Worm (Caenorhabditis elegans) whole organism, mixed stage, embryonic: ENCODE results near the gene C50B8.6.

Experiments used
- M03D4.4 ChIP-seq: sonication (generic microtip); optimal IDR thresholded peaks from 2 replicates; lab custom pipeline; 2017; ENCODE audit warnings: mild to moderate bottlenecking, missing genetic modification characterization, missing compliant biosample characterization
- bed-3 ChIP-seq: fragments of 200-800 bp; sonication (Bioruptor generic); optimal IDR thresholded peaks from 3 replicates; lab custom pipeline; 2018; ENCODE audit warnings: mild to moderate bottlenecking, missing genetic modification characterization, moderate library complexity, missing compliant biosample characterization
- ceh-43 ChIP-seq: fragments of 200-800 bp; sonication (Bioruptor generic); optimal IDR thresholded peaks from 2 replicates; lab custom pipeline; 2018; ENCODE audit warnings: mild to moderate bottlenecking, missing genetic modification characterization, moderate library complexity, missing compliant biosample characterization
- ceh-83 ChIP-seq: fragments of 200-800 bp; sonication (Bioruptor generic); optimal IDR thresholded peaks from 2 replicates; lab custom pipeline; 2018; ENCODE audit warnings: mild to moderate bottlenecking, missing genetic modification characterization, missing compliant biosample characterization
- ces-1 ChIP-seq: fragments of 150-350 bp; optimal IDR thresholded peaks from 2 replicates; lab custom pipeline; 2014; ENCODE audit warnings: missing biosample characterization, missing genetic modification reagents, missing genetic modification characterization
- cnd-1 ChIP-seq: fragments of 200-800 bp; sonication (Bioruptor generic); optimal IDR thresholded peaks from 2 replicates; lab custom pipeline; 2018; ENCODE audit warnings: mild to moderate bottlenecking, missing genetic modification characterization, missing compliant biosample characterization
- drap-1 ChIP-seq: fragments of 200-800 bp; sonication (Bioruptor generic); optimal IDR thresholded peaks from 3 replicates; lab custom pipeline; 2018; ENCODE audit warnings: mild to moderate bottlenecking, missing genetic modification characterization, missing compliant biosample characterization
- elt-1 ChIP-seq: sonication (generic microtip); optimal IDR thresholded peaks from 2 replicates; lab custom pipeline; 2017; ENCODE audit warnings: missing genetic modification characterization, mild to moderate bottlenecking, missing compliant biosample characterization, antibody characterized with exemption, moderate library complexity, borderline replicate concordance; ENCODE audit not compliant: insufficient read depth
- elt-3 ChIP-seq: fragments of 150-350 bp; optimal IDR thresholded peaks from 2 replicates; lab custom pipeline; 2014; ENCODE audit warnings: missing biosample characterization, missing genetic modification characterization
- flh-1 ChIP-seq: fragments of 200-800 bp; sonication (Bioruptor generic); optimal IDR thresholded peaks from 2 replicates; lab custom pipeline; 2018; ENCODE audit warnings: mild to moderate bottlenecking, missing genetic modification characterization, moderate library complexity, missing compliant biosample characterization
- ham-2 ChIP-seq: fragments of 200-800 bp; sonication (Bioruptor generic); optimal IDR thresholded peaks from 2 replicates; lab custom pipeline; 2018; ENCODE audit warnings: mild to moderate bottlenecking, missing genetic modification characterization, missing compliant biosample characterization
- hlh-1 ChIP-seq: fragments of 150-350 bp; optimal IDR thresholded peaks from 2 replicates; lab custom pipeline; 2014; ENCODE audit warnings: missing biosample characterization, missing genetic modification reagents, missing genetic modification characterization
- lin-13 ChIP-seq: fragments of 150-350 bp; optimal IDR thresholded peaks from 2 replicates; lab custom pipeline; 2014; ENCODE audit warnings: missing biosample characterization, missing genetic modification characterization
- lin-32 ChIP-seq: fragments of 200-800 bp; sonication (Bioruptor generic); optimal IDR thresholded peaks from 2 replicates; lab custom pipeline; 2018; ENCODE audit warnings: mild to moderate bottlenecking, missing genetic modification characterization, missing compliant biosample characterization
- lsy-2 ChIP-seq: fragments of 150-350 bp; optimal IDR thresholded peaks from 2 replicates; lab custom pipeline; 2014; ENCODE audit warnings: missing biosample characterization, missing genetic modification characterization
- mep-1 ChIP-seq: fragments of 150-350 bp; optimal IDR thresholded peaks from 2 replicates; lab custom pipeline; 2017; ENCODE audit warnings: missing biosample characterization, missing genetic modification reagents, missing genetic modification characterization, inconsistent platforms
- mls-2 ChIP-seq: sonication (generic microtip); optimal IDR thresholded peaks from 2 replicates; lab custom pipeline; 2016; ENCODE audit warnings: mild to moderate bottlenecking, missing genetic modification characterization, moderate library complexity, missing compliant biosample characterization
- nhr-28 ChIP-seq: fragments of 150-350 bp; optimal IDR thresholded peaks from 2 replicates; lab custom pipeline; 2014; ENCODE audit warnings: missing biosample characterization, missing genetic modification characterization
- nhr-76 ChIP-seq: sonication (generic microtip); optimal IDR thresholded peaks from 2 replicates; lab custom pipeline; 2017; ENCODE audit warnings: missing biosample characterization, missing genetic modification characterization
- pha-4 ChIP-seq: fragments of 150-350 bp; optimal IDR thresholded peaks from 2 replicates; lab custom pipeline; 2018; ENCODE audit warnings: missing biosample characterization, missing genetic modification reagents, missing genetic modification characterization
- sem-2 ChIP-seq: fragments of 200-800 bp; sonication (Bioruptor generic); optimal IDR thresholded peaks from 2 replicates; lab custom pipeline; 2018; ENCODE audit warnings: mild to moderate bottlenecking, missing genetic modification characterization, missing compliant biosample characterization
- sptf-1 ChIP-seq: sonication (generic microtip); optimal IDR thresholded peaks from 2 replicates; lab custom pipeline; 2017; ENCODE audit warnings: mild to moderate bottlenecking, missing genetic modification characterization, moderate library complexity, missing compliant biosample characterization
- tbx-8 ChIP-seq: fragments of 200-800 bp; sonication (Bioruptor generic); optimal IDR thresholded peaks from 2 replicates; lab custom pipeline; 2018; ENCODE audit warnings: mild to moderate bottlenecking, missing genetic modification characterization, moderate library complexity, missing compliant biosample characterization
- unc-120 ChIP-seq: sonication (generic microtip); optimal IDR thresholded peaks from 2 replicates; lab custom pipeline; 2017; ENCODE audit warnings: missing genetic modification characterization, missing compliant biosample characterization; ENCODE audit not compliant: poor library complexity, severe bottlenecking
- unc-39 ChIP-seq: fragments of 150-350 bp; optimal IDR thresholded peaks from 2 replicates; lab custom pipeline; 2014; ENCODE audit warnings: missing biosample characterization, missing genetic modification characterization
- unc-62 ChIP-seq: fragments of 150-350 bp; optimal IDR thresholded peaks from 2 replicates; lab custom pipeline; 2014; ENCODE audit warnings: missing biosample characterization, missing genetic modification reagents, missing genetic modification characterization

The C50B8.6 gene

ce11 chrV:13584484-13584883, 5.7 kb downstream of the C50B8.6 start, which contains the start of gene F53F4.1:
Gene F53F4.1, plus strand, starts transcription at chrV:13584784.
- TF ChIP-seq unc-62 (GFP tag; lab: Kevin White, UChicago) (no peak), sem-2 (GFP tag; lab: Kevin White, UChicago) (no peak), nhr-76 (tag; lab: Kevin White, UChicago) (no peak), ham-2 (GFP tag; lab: Kevin White, UChicago) (no peak), lin-32 (GFP tag; lab: Kevin White, UChicago) (no peak), M03D4.4 (no peak), lin-13 (no peak), nhr-28 (tag; lab: Kevin White, UChicago) (no peak), hlh-1 (no peak)

- TF ChIP-seq cnd-1 (tag; lab: Kevin White, UChicago): no peak
- no peak for TF ChIP-seq nhr-28 (tag; lab: Kevin White, UChicago)
- no peak for TF ChIP-seq elt-3 (tag; lab: Kevin White, UChicago)
- no peak for TF ChIP-seq hlh-1
- TF ChIP-seq ceh-43 (GFP tag; lab: Kevin White, UChicago): no peak
- TF ChIP-seq ces-1: no peak
These were observed 9.1 kb downstream of the C50B8.6 start, which contains the start of gene F53F4.17 for ce11 chrV:13587902-13588301. Gene F53F4.17, plus strand, starts transcription at chrV:13588202.

DNA sequence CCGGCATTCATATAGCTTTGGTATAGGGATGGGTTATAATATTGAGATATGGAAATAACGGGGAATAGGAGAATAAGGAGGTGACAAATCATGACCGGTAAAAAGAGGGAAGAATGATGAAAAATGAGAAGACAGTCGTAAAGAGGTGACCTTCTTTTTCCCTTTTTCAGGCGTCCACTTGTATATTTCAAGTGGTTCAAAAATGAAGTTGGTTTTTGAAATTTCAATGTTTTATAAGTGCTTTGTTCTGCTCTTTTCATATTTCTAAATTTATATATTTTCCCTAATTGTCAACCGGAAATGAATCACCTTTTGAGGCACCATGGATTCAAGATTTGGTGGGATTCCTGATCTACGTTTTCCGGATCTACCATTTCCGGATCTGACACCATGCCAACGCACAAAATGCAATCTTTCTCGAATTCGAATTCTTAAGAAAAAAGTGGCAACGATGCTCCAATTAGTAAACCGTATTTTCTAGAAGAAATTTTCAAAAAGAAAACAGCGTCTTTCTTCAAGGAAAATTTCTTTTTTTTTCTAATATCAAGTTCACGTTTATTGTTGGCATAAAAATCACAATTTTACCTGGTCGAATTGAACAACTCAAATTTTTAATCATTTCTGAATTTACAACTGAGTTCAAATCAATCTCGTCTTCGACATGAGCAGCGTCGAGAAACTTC, 10.9 kb downstream of the C50B8.6 start, which contains the start of the genes F53F4.2 and F53F4.18:
Gene F53F4.2, minus strand, starts transcription at position 101 of the 683 bp plus-strand sequence.
Gene F53F4.18, plus strand, starts transcription at position 633 of the 683 bp plus-strand sequence.
- TF ChIP-seq mep-1 (tag; lab: Kevin White, UChicago) (no peak), lin-32 (GFP tag; lab: Kevin White, UChicago) (no peak), mls-2 (tag; lab: Kevin White, UChicago) (no peak), elt-1 (tag; lab: Kevin White, UChicago) (no peak), ceh-83 (GFP tag; lab: Kevin White, UChicago) (no peak), hlh-1 (no peak), unc-39 (tag; lab: Kevin White, UChicago) (no peak), sptf-1 (tag; lab: Kevin White, UChicago) (no peak)
- TF ChIP-seq, all 35 proteins: peak for 0

ce11 chrV:13591504-13592174, 12.9 kb downstream of the C50B8.6 start, which contains the start of gene tbcb-1:
Gene tbcb-1, plus strand, starts transcription at chrV:13592124.
- TF ChIP-seq cnd-1 (tag; lab: Kevin White, UChicago) (no peak), lin-32 (GFP tag; lab: Kevin White, UChicago) (no peak), ceh-43 (GFP tag; lab: Kevin White, UChicago) (no peak), elt-1 (tag; lab: Kevin White, UChicago) (no peak), ceh-83 (GFP tag; lab: Kevin White, UChicago) (no peak), flh-1 (GFP tag; lab: Kevin White, UChicago) (no peak), unc-120 (tag; lab: Kevin White, UChicago) (no peak), pha-4 (tag; lab: Kevin White, UChicago) (no peak), bed-3 (GFP tag; lab: Kevin White, UChicago) (no peak), lsy-2 (tag; lab: Kevin White, UChicago) (no peak), drap-1 (no peak), M03D4.4 (no peak), tbx-8 (GFP tag; lab: Kevin White, UChicago) (no peak), nhr-76 (tag; lab: Kevin White, UChicago) (no peak), hlh-1 (no peak)
- TF ChIP-seq, all 35 proteins: peak for 0

DNA sequence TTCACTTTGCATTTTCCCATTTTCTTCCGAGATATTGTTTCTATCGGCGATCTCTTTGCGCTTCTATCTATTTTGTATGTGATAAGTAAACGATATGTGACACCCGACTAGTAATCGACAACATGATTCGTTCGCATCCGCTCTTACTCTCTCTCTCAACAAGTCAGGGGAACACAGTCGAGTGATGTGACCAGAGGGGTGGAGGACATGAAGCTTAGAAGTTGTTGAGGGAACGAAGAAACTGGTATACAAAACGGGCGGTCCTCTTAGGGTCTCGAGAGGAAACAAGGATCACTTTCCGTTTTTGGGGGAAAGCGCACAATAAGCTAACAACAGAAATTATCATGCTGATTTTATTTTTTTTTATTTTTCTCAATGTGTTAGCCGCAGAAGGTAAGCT, 14.3 kb downstream of the C50B8.6 start, which contains the start of gene F53F4.4:
Gene F53F4.4, plus strand, starts transcription at position 301 of the 400 bp plus-strand sequence.
- TF ChIP-seq nhr-28 (tag; lab: Kevin White, UChicago) (no peak), sptf-1 (tag; lab: Kevin White, UChicago) (no peak)
